Worm (Caenorhabditis elegans) whole organism, midembryonic: ENCODE measurements around the gene pot-2.

Experiments
- T22C8.4 ChIP-seq: fragments of 200-800 bp; sonication (Bioruptor generic); IDR thresholded peaks from 2 replicates; pipeline ENCODE4 v1.3.6; 2022; ENCODE audit warnings: missing genetic modification characterization, missing compliant biosample characterization
- cog-1 ChIP-seq: sonication (generic microtip); optimal IDR thresholded peaks from 2 replicates; lab custom pipeline; 2016; ENCODE audit warnings: missing genetic modification characterization, missing compliant biosample characterization
- flt-1 ChIP-seq: fragments of 200-800 bp; sonication (Bioruptor generic); IDR thresholded peaks from 2 replicates; pipeline ENCODE4 v1.3.6; 2022; ENCODE audit warnings: missing genetic modification characterization, missing compliant biosample characterization
- klf-2 ChIP-seq: fragments of 200-800 bp; sonication (Bioruptor generic); conservative IDR thresholded peaks from 2 replicates; pipeline ENCODE4 v1.3.6; 2022; ENCODE audit warnings: missing genetic modification reagents, missing genetic modification characterization, missing compliant biosample characterization
- tab-1 ChIP-seq: fragments of 200-800 bp; sonication (Bioruptor generic); IDR thresholded peaks from 2 replicates; pipeline ENCODE4 v1.3.6; 2022; ENCODE audit warnings: missing genetic modification characterization, missing compliant biosample characterization
- ztf-23 ChIP-seq: fragments of 200-800 bp; sonication (Bioruptor generic); IDR thresholded peaks from 2 replicates; pipeline ENCODE4 v1.3.6; 2022; ENCODE audit warnings: missing genetic modification reagents, missing genetic modification characterization, missing compliant biosample characterization
- ztf-29 ChIP-seq: fragments of 200-800 bp; sonication (Bioruptor generic); IDR thresholded peaks from 2 replicates; pipeline ENCODE4 v1.3.6; 2022; ENCODE audit warnings: missing genetic modification reagents, missing genetic modification characterization, missing compliant biosample characterization

DNA sequence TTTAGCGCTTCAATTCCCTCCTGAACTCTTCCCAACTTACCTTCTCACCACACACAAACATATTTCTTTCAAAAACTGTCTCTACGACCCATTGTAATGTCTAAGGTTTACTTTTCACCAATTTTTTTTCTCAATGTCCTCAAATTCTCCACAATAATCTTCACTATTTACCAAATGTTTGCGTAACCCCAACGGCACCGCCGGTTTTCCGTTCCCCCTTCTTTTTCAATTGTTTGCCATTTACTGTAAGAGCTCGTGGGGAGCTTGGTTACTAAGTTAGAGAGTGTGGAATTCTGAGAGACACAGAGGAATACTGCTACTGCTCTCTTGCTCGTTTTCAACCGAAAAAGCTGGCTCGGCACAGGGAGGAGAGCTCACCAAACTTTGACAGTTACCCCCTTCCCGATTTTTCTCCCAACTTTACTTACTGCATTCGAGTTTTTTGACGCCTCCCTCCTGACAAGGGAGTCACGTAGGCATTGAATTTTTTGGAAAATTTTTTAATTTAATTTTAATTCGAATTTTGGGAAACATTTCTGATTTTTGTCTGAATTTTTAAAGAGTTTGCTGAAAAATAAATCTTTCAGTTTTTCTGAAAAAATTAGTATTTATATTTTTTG is 46.7 kb downstream of the pot-2 start:
- TF ChIP-seq tab-1 (no peak), ztf-23 (GFP tag; lab: Robert Waterston, UW) (no peak), flt-1 (GFP tag; lab: Robert Waterston, UW) (no peak), T22C8.4 (no peak), klf-2 (no peak), cog-1 (tag; lab: Kevin White, UChicago) (no peak), ztf-29 (no peak)
